Fruit fly (Drosophila melanogaster) whole organism, adult: ENCODE measurements around the gene Karl.
A peak's percentile ranks its signal among the peaks of the same experiment; 100 is the strongest.

ENCODE experiments used
- CG12768 ChIP-seq: fragments of 200-800 bp; sonication (Bioruptor generic); optimal IDR thresholded peaks from 2 replicates; lab custom pipeline; 2017; ENCODE audit warnings: missing biosample characterization, missing genetic modification characterization, mild to moderate bottlenecking, moderate library complexity, missing genetic modification reagents
- CG7045 ChIP-seq: fragments of 200-800 bp; sonication (Bioruptor generic); optimal IDR thresholded peaks from 2 replicates; lab custom pipeline; 2017; ENCODE audit warnings: missing biosample characterization, mild to moderate bottlenecking, missing genetic modification characterization
- Hr96 ChIP-seq: fragments of 200-800 bp; sonication (Bioruptor generic); optimal IDR thresholded peaks from 2 replicates; lab custom pipeline; 2016; ENCODE audit warnings: missing biosample characterization, missing genetic modification characterization
- bab1 ChIP-seq: fragments of 200-800 bp; sonication (Bioruptor generic); optimal IDR thresholded peaks from 3 replicates; lab custom pipeline; 2019; ENCODE audit warnings: missing biosample characterization, mild to moderate bottlenecking, missing genetic modification characterization, moderate library complexity
- kay ChIP-seq: fragments of 200-800 bp; sonication (Bioruptor generic); peaks from one replicate; lab custom pipeline; 2016; ENCODE audit warnings: missing biosample characterization, missing genetic modification characterization, borderline replicate concordance
- ovo ChIP-seq: fragments of 200-800 bp; sonication (Bioruptor generic); optimal IDR thresholded peaks from 2 replicates; lab custom pipeline; 2016; ENCODE audit warnings: missing biosample characterization, missing genetic modification characterization
- pad ChIP-seq: fragments of 200-800 bp; sonication (Bioruptor generic); optimal IDR thresholded peaks from 3 replicates; lab custom pipeline; 2017; ENCODE audit warnings: missing biosample characterization, missing genetic modification characterization, mild to moderate bottlenecking, moderate library complexity, missing genetic modification reagents
- toe ChIP-seq: fragments of 200-800 bp; sonication (Bioruptor generic); optimal IDR thresholded peaks from 2 replicates; lab custom pipeline; 2016; ENCODE audit warnings: missing biosample characterization, missing genetic modification characterization

DNA sequence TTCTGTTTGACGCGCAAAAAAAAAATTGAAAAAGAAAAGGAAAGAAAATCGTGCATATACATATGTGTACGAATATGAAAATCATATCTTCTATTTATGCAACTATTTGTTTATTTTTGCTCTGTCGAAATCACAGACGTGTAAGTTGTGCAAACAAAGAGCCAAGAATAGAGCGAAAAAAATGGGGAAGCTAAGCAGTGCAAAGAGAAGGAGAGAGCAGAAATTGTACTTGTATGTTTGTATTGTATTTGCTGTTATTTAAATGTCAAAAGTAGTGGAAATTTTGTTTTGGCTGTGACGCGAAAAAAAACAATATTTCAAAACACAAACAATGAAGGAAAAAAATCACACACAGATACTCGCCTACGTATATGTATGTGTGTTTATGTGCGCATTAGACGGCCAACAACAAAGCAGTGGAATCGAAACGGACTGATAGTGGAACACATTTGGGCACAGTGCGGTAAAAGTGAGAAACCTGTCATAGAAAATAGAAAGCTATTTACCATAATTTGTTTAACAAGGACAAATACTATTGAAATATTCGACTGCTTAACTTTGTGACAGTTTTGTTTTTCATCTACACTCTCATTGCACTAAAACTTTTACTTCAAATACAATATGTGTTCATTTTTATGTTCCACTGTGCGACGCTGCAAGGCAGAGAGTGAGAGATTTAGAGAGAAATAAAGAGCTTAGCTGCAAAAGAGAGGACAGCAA is 31.0 kb downstream of the Karl start:
- TF ChIP-seq CG7045 (GFP tag; lab: Kevin White, UChicago) = peak; percentile 89
- peak; percentile 93 for TF ChIP-seq Hr96 (GFP tag; lab: Kevin White, UChicago)
- peak; percentile 95 for TF ChIP-seq bab1 (GFP tag; lab: Kevin White, UChicago)
- peak; percentile 81 for TF ChIP-seq pad (GFP tag; lab: Kevin White, UChicago)
- peak; percentile 88 for TF ChIP-seq CG12768 (GFP tag; lab: Kevin White, UChicago)
- peak; percentile 66 for TF ChIP-seq toe (GFP tag; lab: Kevin White, UChicago)
- peak; percentile 90 for TF ChIP-seq kay (GFP tag; lab: Kevin White, UChicago)
- peak; percentile 64 for TF ChIP-seq ovo (GFP tag; lab: Kevin White, UChicago)
